Fruit fly (Drosophila melanogaster) whole organism, embryonic: ENCODE measurements around the gene Art8.
A peak's percentile ranks its signal among the peaks of the same experiment; 100 is the strongest.

Experiments used
- B-H2 ChIP-seq: fragments of 200-800 bp; sonication (Bioruptor generic); optimal IDR thresholded peaks from 2 replicates; lab custom pipeline; 2018; ENCODE audit warnings: missing biosample characterization, mild to moderate bottlenecking, missing genetic modification characterization
- CG10147 ChIP-seq: fragments of 200-800 bp; sonication (Bioruptor generic); optimal IDR thresholded peaks from 2 replicates; lab custom pipeline; 2019; ENCODE audit warnings: missing biosample characterization, mild to moderate bottlenecking, missing genetic modification characterization, moderate library complexity
- CG10321 ChIP-seq: fragments of 200-800 bp; sonication (Bioruptor generic); IDR thresholded peaks from 2 replicates; pipeline ENCODE4 v1.3.6; 2022; ENCODE audit warnings: missing biosample characterization, missing genetic modification characterization
- CG10654 ChIP-seq: fragments of 200-800 bp; sonication (Bioruptor generic); optimal IDR thresholded peaks from 2 replicates; lab custom pipeline; 2016; ENCODE audit warnings: missing biosample characterization, missing genetic modification characterization
- CG11560 ChIP-seq: fragments of 200-800 bp; sonication (Bioruptor generic); IDR thresholded peaks from 3 replicates; pipeline ENCODE4 v1.3.6; 2022; ENCODE audit warnings: missing biosample characterization, missing genetic modification characterization
- CG11696 ChIP-seq: fragments of 200-800 bp; sonication (Bioruptor generic); IDR thresholded peaks from 2 replicates; pipeline ENCODE4 v1.3.6; 2022; ENCODE audit warnings: missing biosample characterization, missing genetic modification characterization
- CG1233 ChIP-seq: fragments of 200-800 bp; sonication (Bioruptor generic); optimal IDR thresholded peaks from 4 replicates; lab custom pipeline; 2018; ENCODE audit warnings: missing biosample characterization, mild to moderate bottlenecking, missing genetic modification characterization
- CG13424 ChIP-seq: fragments of 200-800 bp; sonication (Bioruptor generic); optimal IDR thresholded peaks from 2 replicates; lab custom pipeline; 2019; ENCODE audit warnings: missing biosample characterization, mild to moderate bottlenecking, missing genetic modification characterization, moderate library complexity
- CG14965 ChIP-seq: fragments of 200-800 bp; sonication (Bioruptor generic); optimal IDR thresholded peaks from 2 replicates; lab custom pipeline; 2016; ENCODE audit warnings: missing biosample characterization, missing genetic modification characterization, borderline replicate concordance
- CG1603 ChIP-seq: fragments of 200-800 bp; sonication (Bioruptor generic); optimal IDR thresholded peaks from 2 replicates; lab custom pipeline; 2019; ENCODE audit warnings: missing biosample characterization, mild to moderate bottlenecking, missing genetic modification characterization, moderate library complexity
- CG17328 ChIP-seq: fragments of 200-800 bp; sonication (Bioruptor generic); IDR thresholded peaks from 2 replicates; pipeline ENCODE4 v1.3.6; 2022; ENCODE audit warnings: missing biosample characterization, missing genetic modification characterization
- CG1792 ChIP-seq: fragments of 200-800 bp; sonication (Bioruptor generic); optimal IDR thresholded peaks from 2 replicates; lab custom pipeline; 2016; ENCODE audit warnings: missing biosample characterization, missing genetic modification characterization
- CG32532 ChIP-seq: fragments of 200-800 bp; sonication (Bioruptor generic); IDR thresholded peaks from 2 replicates; pipeline ENCODE4 v1.3.6; 2022; ENCODE audit warnings: missing biosample characterization, missing genetic modification characterization
- CG32772 ChIP-seq: fragments of 200-800 bp; sonication (Bioruptor generic); IDR thresholded peaks from 2 replicates; pipeline ENCODE4 v1.3.6; 2022; ENCODE audit warnings: missing biosample characterization, missing genetic modification characterization
- CG3995 ChIP-seq: fragments of 200-800 bp; sonication (Bioruptor generic); optimal IDR thresholded peaks from 3 replicates; lab custom pipeline; 2016; ENCODE audit warnings: missing biosample characterization, missing genetic modification characterization
- CG43689 ChIP-seq: fragments of 200-800 bp; sonication (Bioruptor generic); IDR thresholded peaks from 2 replicates; pipeline ENCODE4 v1.3.6; 2022; ENCODE audit warnings: missing biosample characterization, missing genetic modification characterization
- CG4424 ChIP-seq: fragments of 200-800 bp; sonication (Bioruptor generic); optimal IDR thresholded peaks from 3 replicates; lab custom pipeline; 2016; ENCODE audit warnings: missing biosample characterization, missing genetic modification characterization
- CG6791 ChIP-seq: fragments of 200-800 bp; sonication (Bioruptor generic); IDR thresholded peaks from 3 replicates; pipeline ENCODE4 v1.3.6; 2022; ENCODE audit warnings: missing biosample characterization, missing genetic modification characterization; ENCODE audit not compliant: partially characterized antibody
- CG8281 ChIP-seq: fragments of 200-800 bp; sonication (Bioruptor generic); optimal IDR thresholded peaks from 2 replicates; lab custom pipeline; 2018; ENCODE audit warnings: missing biosample characterization, mild to moderate bottlenecking, missing genetic modification characterization, moderate library complexity
- CG8290 ChIP-seq, 3 experiments: fragments of 200-800 bp; sonication (Bioruptor generic); optimal IDR thresholded peaks; 2 replicates each; lab custom pipeline; 2016 to 2019; ENCODE audit warnings: missing biosample characterization in 3 of 3, missing genetic modification characterization in 3 of 3, mild to moderate bottlenecking in 2 of 3, moderate library complexity in 1 of 3
- CG8359 ChIP-seq: fragments of 200-800 bp; sonication (Bioruptor generic); optimal IDR thresholded peaks from 2 replicates; lab custom pipeline; 2017; ENCODE audit warnings: missing biosample characterization, mild to moderate bottlenecking, missing genetic modification characterization, borderline replicate concordance
- CG8478 ChIP-seq: fragments of >200 bp; optimal IDR thresholded peaks from 2 replicates; lab custom pipeline; 2018
- CG8765 ChIP-seq: fragments of 200-800 bp; sonication (Bioruptor generic); IDR thresholded peaks from 2 replicates; pipeline ENCODE4 v1.3.6; 2022; ENCODE audit warnings: missing biosample characterization, missing genetic modification characterization
- Dfd ChIP-seq, 2 experiments: fragments of >200 bp; optimal IDR thresholded peaks; 2 replicates each; lab custom pipeline; 2017; ENCODE audit warnings: missing biosample characterization in 2 of 2, missing genetic modification characterization in 2 of 2
- Dip3 ChIP-seq: fragments of 200-800 bp; sonication (Bioruptor generic); optimal IDR thresholded peaks from 3 replicates; lab custom pipeline; 2016; ENCODE audit warnings: missing biosample characterization, missing genetic modification characterization
- Dll ChIP-seq: fragments of 200-800 bp; sonication (Bioruptor generic); IDR thresholded peaks from 4 replicates; pipeline ENCODE4 v1.3.6; 2022; ENCODE audit warnings: missing biosample characterization, missing genetic modification characterization; ENCODE audit not compliant: partially characterized antibody
- Doc2 ChIP-seq: fragments of 200-800 bp; sonication (Bioruptor generic); IDR thresholded peaks from 2 replicates; pipeline ENCODE4 v1.3.6; 2022; ENCODE audit warnings: missing biosample characterization, missing genetic modification characterization
- Dref ChIP-seq: fragments of 200-800 bp; sonication (Bioruptor generic); IDR thresholded peaks from 2 replicates; pipeline ENCODE4 v1.3.6; 2022; ENCODE audit warnings: missing biosample characterization, missing genetic modification characterization
- E2f2 ChIP-seq: fragments of 200-800 bp; sonication (Bioruptor generic); IDR thresholded peaks from 2 replicates; pipeline ENCODE4 v1.3.6; 2022; ENCODE audit warnings: missing biosample characterization, missing genetic modification characterization
- ERR ChIP-seq: fragments of 200-800 bp; sonication (Bioruptor generic); optimal IDR thresholded peaks from 2 replicates; lab custom pipeline; 2016; ENCODE audit warnings: missing biosample characterization, missing genetic modification characterization
- Hand ChIP-seq: fragments of 200-800 bp; sonication (Bioruptor generic); optimal IDR thresholded peaks from 2 replicates; lab custom pipeline; 2017; ENCODE audit warnings: mild to moderate bottlenecking, missing biosample characterization, missing genetic modification reagents, missing genetic modification characterization
- HmgD ChIP-seq: fragments of 200-800 bp; sonication (Bioruptor generic); optimal IDR thresholded peaks from 3 replicates; lab custom pipeline; 2016; ENCODE audit warnings: missing biosample characterization, missing genetic modification characterization
- Lpt ChIP-seq: fragments of >200 bp; optimal IDR thresholded peaks from 2 replicates; lab custom pipeline; 2018; ENCODE audit warnings: missing biosample characterization, missing genetic modification characterization
- TFAM ChIP-seq: fragments of 200-800 bp; sonication (Bioruptor generic); optimal IDR thresholded peaks from 2 replicates; lab custom pipeline; 2017; ENCODE audit warnings: missing biosample characterization, missing genetic modification characterization, inconsistent platforms
- az2 ChIP-seq: fragments of 200-800 bp; sonication (Bioruptor generic); optimal IDR thresholded peaks from 3 replicates; lab custom pipeline; 2016; ENCODE audit warnings: missing biosample characterization, missing genetic modification characterization
- chinmo ChIP-seq: fragments of 200-800 bp; sonication (Bioruptor generic); IDR thresholded peaks from 4 replicates; pipeline ENCODE4 v1.3.6; 2022; ENCODE audit warnings: missing biosample characterization, missing genetic modification characterization; ENCODE audit not compliant: partially characterized antibody
- danr ChIP-seq: fragments of 200-800 bp; sonication (Bioruptor generic); IDR thresholded peaks from 2 replicates; pipeline ENCODE4 v1.3.6; 2022; ENCODE audit warnings: missing biosample characterization, missing genetic modification characterization
- dmrt11E ChIP-seq: fragments of 200-800 bp; sonication (Bioruptor generic); optimal IDR thresholded peaks from 3 replicates; lab custom pipeline; 2018; ENCODE audit warnings: missing biosample characterization, mild to moderate bottlenecking, missing genetic modification characterization, moderate library complexity
- fru ChIP-seq: fragments of >200 bp; optimal IDR thresholded peaks from 2 replicates; lab custom pipeline; 2017
- hth ChIP-seq: fragments of >200 bp; optimal IDR thresholded peaks from 2 replicates; lab custom pipeline; 2017; ENCODE audit warnings: inconsistent platforms
- jing ChIP-seq: fragments of 200-800 bp; sonication (Bioruptor generic); optimal IDR thresholded peaks from 2 replicates; lab custom pipeline; 2018; ENCODE audit warnings: missing biosample characterization, mild to moderate bottlenecking, missing genetic modification characterization
- mld ChIP-seq: fragments of 200-800 bp; sonication (Bioruptor generic); IDR thresholded peaks from 3 replicates; pipeline ENCODE4 v1.3.6; 2022; ENCODE audit warnings: missing biosample characterization, missing genetic modification characterization; ENCODE audit not compliant: partially characterized antibody
- org-1 ChIP-seq: fragments of 200-800 bp; sonication (Bioruptor generic); optimal IDR thresholded peaks from 2 replicates; lab custom pipeline; 2017; ENCODE audit warnings: missing biosample characterization, missing genetic modification characterization
- pan ChIP-seq, 4 experiments: fragments of >200 bp in 3 of 4; fragments of 200-800 bp in 1 of 4; sonication (Bioruptor generic) in 1 of 4; optimal IDR thresholded peaks in 3 of 4; IDR thresholded peaks in 1 of 4; 2 replicates each; pipeline versions ENCODE4 v1.3.6 to Lab custom; 2017 to 2022; ENCODE audit warnings: missing biosample characterization in 2 of 4, missing genetic modification characterization in 2 of 4, mixed read lengths in 1 of 4
- pfk ChIP-seq: fragments of 200-800 bp; sonication (Bioruptor generic); optimal IDR thresholded peaks from 2 replicates; lab custom pipeline; 2018; ENCODE audit warnings: missing biosample characterization, mild to moderate bottlenecking, missing genetic modification characterization, moderate library complexity
- prd ChIP-seq, 3 experiments: fragments of >200 bp in 2 of 3; fragments of 200-800 bp in 1 of 3; sonication (Bioruptor generic) in 1 of 3; optimal IDR thresholded peaks in 2 of 3; IDR thresholded peaks in 1 of 3; 2 replicates in 2 of 3; 3 replicates in 1 of 3; pipeline versions ENCODE4 v1.3.6 to Lab custom; 2017 to 2022; ENCODE audit warnings: missing biosample characterization in 1 of 3, missing genetic modification characterization in 1 of 3
- slp2 ChIP-seq: fragments of 200-800 bp; sonication (Bioruptor generic); optimal IDR thresholded peaks from 2 replicates; lab custom pipeline; 2016; ENCODE audit warnings: missing biosample characterization, missing genetic modification characterization
- tin ChIP-seq: fragments of 200-800 bp; sonication (Bioruptor generic); optimal IDR thresholded peaks from 3 replicates; lab custom pipeline; 2016; ENCODE audit warnings: missing biosample characterization, missing genetic modification characterization
- usp ChIP-seq: fragments of >200 bp; optimal IDR thresholded peaks from 2 replicates; lab custom pipeline; 2017; ENCODE audit warnings: missing biosample characterization, missing genetic modification characterization
- zen ChIP-seq: fragments of 200-800 bp; sonication (Bioruptor generic); optimal IDR thresholded peaks from 3 replicates; lab custom pipeline; 2018; ENCODE audit warnings: missing biosample characterization, mild to moderate bottlenecking, missing genetic modification characterization, moderate library complexity

Art8 gene

DNA sequence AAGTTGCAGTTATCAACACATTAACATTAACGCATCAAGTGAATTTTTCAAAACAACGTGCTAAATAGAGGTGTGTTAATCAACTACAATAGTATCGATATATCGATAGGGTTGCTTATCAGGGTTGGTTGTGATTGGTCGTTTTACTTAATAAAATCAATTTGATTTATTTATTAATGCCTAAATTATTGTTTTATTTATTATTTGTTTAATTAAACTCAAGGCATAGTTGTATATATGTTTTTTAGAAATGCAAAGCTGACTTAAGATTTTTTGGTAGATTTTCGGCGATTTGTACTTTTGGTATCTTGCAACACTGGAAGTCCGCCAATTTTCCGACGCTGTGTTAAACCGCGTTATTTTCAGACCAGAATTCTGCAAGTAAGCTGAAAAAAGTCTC, at the start of gene Art8, which contains the start of gene dUTPase (continued):
- peak; percentile 29 for TF ChIP-seq slp2
- peak; percentile 39 for TF ChIP-seq CG3995 (GFP tag; lab: Kevin White, UChicago)
- TF ChIP-seq prd (optimal IDR thresholded peaks at IDR 0.05; lab: Kevin White, UChicago): no peak
- TF ChIP-seq prd (GFP tag; IDR thresholded peaks at IDR 0.05; lab: Robert Waterston, UW): peak; percentile 76
- no peak for TF ChIP-seq CG43689
- peak; percentile 76 for TF ChIP-seq az2 (GFP tag; lab: Kevin White, UChicago)
- TF ChIP-seq CG8478 (lab: Kevin White, UChicago): no peak
- no peak for TF ChIP-seq jing (GFP tag; lab: Kevin White, UChicago)
- no peak for TF ChIP-seq ERR (GFP tag; lab: Kevin White, UChicago)
- TF ChIP-seq CG1233: peak; percentile 56
- TF ChIP-seq dmrt11E (tag; lab: Kevin White, UChicago): peak; percentile 68
- peak; percentile 70 for TF ChIP-seq CG8290 (GFP tag; optimal IDR thresholded peaks at IDR 0.05; lab: Kevin White, UChicago)
- no peak for TF ChIP-seq CG8290 (tag; optimal IDR thresholded peaks at IDR 0.05; lab: Kevin White, UChicago)
- peak; percentile 46; the same call in 1 of the 3 replicates for TF ChIP-seq mld (GFP tag; lab: Robert Waterston, UW)
- peak; percentile 56; the same call in 1 of the 2 replicates for TF ChIP-seq CG17328 (GFP tag; lab: Robert Waterston, UW)
- TF ChIP-seq Dref (GFP tag; lab: Robert Waterston, UW): peak; percentile 84
- TF ChIP-seq CG32772: peak; percentile 42; the same call in 1 of the 2 replicates
- TF ChIP-seq Dll (GFP tag; lab: Robert Waterston, UW): peak; percentile 96
- TF ChIP-seq Dip3: no peak
- TF ChIP-seq org-1: no peak
- TF ChIP-seq CG1603 (tag; lab: Kevin White, UChicago): peak; percentile 30
- TF ChIP-seq Doc2: no peak
- TF ChIP-seq HmgD (GFP tag; lab: Kevin White, UChicago): no peak
- peak; percentile 76 for TF ChIP-seq CG32532 (GFP tag; lab: Robert Waterston, UW)
- TF ChIP-seq CG10321: 0 out of 2 replicates have a peak, but pooled peaks have one; percentile 22
- TF ChIP-seq pfk (GFP tag; lab: Kevin White, UChicago): no peak
- peak; percentile 82 for TF ChIP-seq CG6791
- no peak for TF ChIP-seq pan (optimal IDR thresholded peaks at IDR 0.05; lab: Kevin White, UChicago)
- peak in 1 of 2 experiments; percentile 62 for TF ChIP-seq pan (GFP tag; optimal IDR thresholded peaks at IDR 0.05 in 1 of 2, IDR thresholded peaks at IDR 0.05 in 1 of 2)
- no peak for TF ChIP-seq CG8359 (GFP tag; lab: Kevin White, UChicago)
- TF ChIP-seq Lpt: no peak
- no peak for TF ChIP-seq Hand
- no peak for TF ChIP-seq usp (GFP tag; lab: Kevin White, UChicago)
- peak; percentile 89 for TF ChIP-seq E2f2 (GFP tag; lab: Robert Waterston, UW)
- TF ChIP-seq chinmo (GFP tag; lab: Robert Waterston, UW): 0 out of 4 replicates have a peak, but pooled peaks have one; percentile 32
- TF ChIP-seq CG8765: peak; percentile 24
- peak; percentile 70 for TF ChIP-seq CG10654 (GFP tag; lab: Kevin White, UChicago)
- no peak for TF ChIP-seq CG10147 (GFP tag; lab: Kevin White, UChicago)
- TF ChIP-seq CG14965 (GFP tag; lab: Kevin White, UChicago): no peak
- TF ChIP-seq CG8281 (tag; lab: Kevin White, UChicago): no peak
- no peak for TF ChIP-seq TFAM (GFP tag; lab: Kevin White, UChicago)
- TF ChIP-seq CG11560 (tag; lab: Robert Waterston, UW): no peak
- TF ChIP-seq Dfd (GFP tag; optimal IDR thresholded peaks at IDR 0.05; lab: Kevin White, UChicago): no peak
- TF ChIP-seq hth (lab: Kevin White, UChicago): no peak
- TF ChIP-seq CG13424 (tag; lab: Kevin White, UChicago): peak; percentile 76
- peak; percentile 68 for TF ChIP-seq B-H2 (GFP tag; lab: Kevin White, UChicago)
- peak; percentile 77 for TF ChIP-seq tin (GFP tag; lab: Kevin White, UChicago)
- no peak; the same call in 1 of the 2 replicates for TF ChIP-seq danr (GFP tag; lab: Robert Waterston, UW)
- TF ChIP-seq zen: peak; percentile 82
- TF ChIP-seq CG11696: 0 out of 2 replicates have a peak, but pooled peaks have one; percentile 29
- TF ChIP-seq CG4424: peak; percentile 84
- TF ChIP-seq fru (lab: Kevin White, UChicago): no peak
- no peak for TF ChIP-seq CG1792 (GFP tag; lab: Kevin White, UChicago)
